Fruit fly (Drosophila melanogaster): Measurements from ENCODE around the gene CG12730.

- TF ChIP-seq psq (optimal IDR thresholded peaks at IDR 0.05) (no peak), h (optimal IDR thresholded peaks at IDR 0.05) (no peak)
Measured at dm6 chrX:5560503-5560902, 44.1 kb downstream of the CG12730 start.

Measured in Kc167 (cell line).